Worm (Caenorhabditis elegans) whole organism, L3 larva: ENCODE measurements around the gene T27D12.1.

Experiments used
- lin-15B ChIP-seq: fragments of 150-350 bp; optimal IDR thresholded peaks from 2 replicates; lab custom pipeline; 2014; ENCODE audit warnings: missing biosample characterization, missing genetic modification characterization
- mdl-1 ChIP-seq: fragments of 150-350 bp; optimal IDR thresholded peaks from 2 replicates; lab custom pipeline; 2014; ENCODE audit warnings: missing biosample characterization, missing genetic modification characterization
- nhr-43 ChIP-seq: sonication (generic microtip); optimal IDR thresholded peaks from 2 replicates; lab custom pipeline; 2016; ENCODE audit warnings: mild to moderate bottlenecking, missing genetic modification characterization, missing compliant biosample characterization; ENCODE audit not compliant: poor library complexity, severe bottlenecking
- nhr-77 ChIP-seq: fragments of 150-350 bp; optimal IDR thresholded peaks from 2 replicates; lab custom pipeline; 2014; ENCODE audit warnings: missing biosample characterization, missing genetic modification characterization
- snpc-4 ChIP-seq: fragments of 150-350 bp; optimal IDR thresholded peaks from 2 replicates; lab custom pipeline; 2014; ENCODE audit warnings: missing biosample characterization, missing genetic modification characterization
- unc-62 ChIP-seq: fragments of 150-350 bp; sonication (generic microtip); optimal IDR thresholded peaks from 4 replicates; lab custom pipeline; 2014; ENCODE audit warnings: missing biosample characterization, missing genetic modification reagents, missing genetic modification characterization

DNA sequence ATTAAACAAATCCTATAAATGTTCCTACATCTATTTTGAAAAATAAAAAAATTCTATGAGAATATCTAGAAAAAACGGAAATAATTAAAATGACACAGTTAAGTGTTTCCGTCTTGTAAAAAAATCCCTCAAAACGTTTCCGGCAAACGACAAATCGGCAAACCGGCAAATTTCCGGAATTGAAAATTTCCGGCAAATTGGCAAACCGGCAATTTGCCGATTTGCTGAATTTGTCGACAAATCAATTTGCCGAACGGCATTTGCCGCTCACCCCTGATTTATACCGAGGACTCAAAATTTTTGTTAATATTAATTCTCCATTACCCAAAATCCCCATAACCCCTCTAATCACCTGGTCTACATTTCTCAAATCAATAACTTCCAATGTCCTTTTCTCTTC is 10.7 kb downstream of the T27D12.1 start:
- TF ChIP-seq snpc-4 (tag; lab: Kevin White, UChicago) (no peak), nhr-77 (no peak), nhr-43 (tag; lab: Kevin White, UChicago) (no peak), lin-15B (no peak), unc-62 (GFP tag; lab: Kevin White, UChicago) (no peak), mdl-1 (tag; lab: Kevin White, UChicago) (no peak)
